Worm (Caenorhabditis elegans) whole organism, dauer: ENCODE results near the gene F45B8.5.

ENCODE experiments used
- unc-62 ChIP-seq: sonication (generic microtip); optimal IDR thresholded peaks from 2 replicates; lab custom pipeline; 2017; ENCODE audit warnings: missing biosample characterization, missing genetic modification reagents, missing genetic modification characterization

The F45B8.5 gene

DNA sequence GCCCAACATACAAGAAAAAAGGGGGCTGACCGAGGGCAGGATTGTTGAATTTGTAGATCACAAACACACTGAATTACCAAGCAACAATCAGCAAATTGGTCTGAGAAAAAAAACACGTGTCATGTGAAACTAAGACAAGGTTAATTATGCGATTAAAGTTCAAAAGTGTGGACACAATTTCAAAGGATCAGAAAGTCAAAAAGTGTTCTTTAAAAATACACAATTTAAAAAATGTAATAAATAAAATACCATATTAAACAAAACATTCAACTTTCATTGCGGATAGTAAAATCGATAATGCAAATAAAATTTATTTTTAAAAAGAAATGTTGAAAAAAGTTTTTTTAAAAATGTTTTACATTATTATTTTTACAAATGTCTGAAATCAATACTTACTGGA is 33.2 kb downstream of the F45B8.5 start, which contains the start of gene cutl-3:
TSS of gene cutl-3 (minus strand) at position 101 of the 400 bp plus-strand sequence.
- TF ChIP-seq unc-62 (GFP tag; lab: Kevin White, UChicago): no peak

DNA sequence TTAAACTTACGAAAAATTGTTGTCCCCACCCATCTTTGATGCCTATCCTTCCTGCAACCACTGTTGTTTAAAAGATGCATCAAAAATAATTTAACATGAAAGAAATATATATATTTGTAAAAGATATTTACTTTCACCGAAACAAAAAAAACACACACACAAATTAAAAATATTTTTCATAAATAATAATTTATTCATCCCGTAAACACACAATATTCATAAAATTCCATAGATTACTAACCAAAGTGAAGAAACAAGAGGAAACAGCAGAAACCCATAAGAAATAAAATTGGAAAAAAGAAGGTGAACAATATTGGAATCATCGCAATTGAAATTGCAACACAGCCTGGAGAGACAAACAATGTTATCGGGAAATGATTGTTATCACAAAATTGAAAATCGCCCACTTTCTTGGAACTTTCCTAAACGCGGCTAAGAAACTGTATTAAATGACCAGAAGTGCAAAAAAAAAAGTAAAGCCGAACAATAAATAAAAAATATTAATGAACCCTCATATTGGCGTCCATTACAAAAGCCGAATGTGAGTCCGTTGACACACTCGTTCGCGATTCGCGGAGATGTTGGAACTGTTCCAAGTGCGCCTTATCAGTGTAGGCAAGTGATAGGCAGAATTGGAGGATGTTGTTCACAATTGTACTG is 38.2 kb downstream of the F45B8.5 start, which contains the start of gene slc-25A18.1:
TSS of gene slc-25A18.1 (minus strand) at position 51 of the 660 bp plus-strand sequence.
- TF ChIP-seq unc-62 (GFP tag; lab: Kevin White, UChicago): no peak

DNA sequence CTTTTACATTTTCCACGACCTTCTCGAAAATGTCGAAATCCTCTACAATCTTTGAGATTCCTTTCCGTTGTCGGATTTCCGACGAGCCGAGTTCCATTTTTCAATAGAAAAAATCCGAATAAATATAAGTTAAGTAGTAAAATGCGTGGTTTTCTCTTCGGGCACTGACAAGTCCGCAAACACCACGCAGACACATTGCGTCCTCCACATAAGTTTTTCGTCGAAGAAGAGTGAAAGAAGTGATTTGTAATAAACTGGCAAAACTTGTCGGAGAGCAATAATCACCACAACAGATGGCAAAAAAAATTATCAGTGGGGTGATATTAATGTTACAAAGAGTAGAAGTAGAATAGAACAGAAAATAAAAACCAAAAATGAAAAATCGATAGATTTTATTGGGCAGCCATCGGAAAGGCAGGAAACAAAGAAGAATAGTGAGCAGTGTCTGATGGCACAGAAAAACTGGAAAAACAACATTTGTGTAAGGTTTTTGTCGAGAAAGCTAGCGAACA is 41.0 kb downstream of the F45B8.5 start, which contains the start of gene ergi-2:
TSS of gene ergi-2 (minus strand) at position 462 of the 512 bp plus-strand sequence.
- no peak for TF ChIP-seq unc-62 (GFP tag; lab: Kevin White, UChicago)

DNA sequence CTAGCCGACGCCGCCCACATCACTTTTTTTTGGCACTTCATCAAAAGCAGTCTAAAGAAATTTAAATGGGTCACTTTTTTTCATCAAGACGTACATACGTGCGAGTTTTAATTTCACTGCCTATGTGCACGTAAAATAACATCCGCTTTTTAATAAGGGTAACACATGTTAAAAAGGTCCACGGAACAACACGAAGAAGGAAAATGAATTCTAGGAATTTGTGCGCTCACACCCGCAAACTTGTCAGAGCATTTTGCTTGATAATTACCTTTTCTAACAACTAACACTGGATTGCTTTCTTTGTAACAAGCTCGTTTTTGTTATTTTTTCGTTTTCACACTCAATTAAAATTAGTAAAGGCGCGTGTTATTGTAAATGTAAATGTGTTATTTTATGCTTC is 42.8 kb downstream of the F45B8.5 start:
- no peak for TF ChIP-seq unc-62 (GFP tag; lab: Kevin White, UChicago)

DNA sequence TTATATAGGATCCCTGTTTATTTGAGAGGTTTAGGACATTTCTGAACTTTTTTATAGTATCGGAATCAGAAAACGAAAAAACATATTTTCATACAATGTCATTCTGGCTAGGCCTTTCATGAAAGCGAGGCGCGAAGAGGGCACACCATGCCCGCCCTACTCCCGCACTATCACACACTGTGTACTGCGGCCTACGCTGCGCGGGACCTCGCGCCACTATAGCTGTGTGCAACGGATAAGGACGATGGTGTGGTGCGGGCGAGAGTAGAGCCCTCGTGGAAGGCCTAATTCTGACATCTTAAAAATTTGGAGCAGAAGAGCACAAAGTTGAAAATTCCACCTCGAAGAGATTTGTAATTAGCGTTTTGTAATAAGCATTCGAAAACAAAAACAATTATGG is 45.1 kb downstream of the F45B8.5 start:
- no peak for TF ChIP-seq unc-62 (GFP tag; lab: Kevin White, UChicago)

DNA sequence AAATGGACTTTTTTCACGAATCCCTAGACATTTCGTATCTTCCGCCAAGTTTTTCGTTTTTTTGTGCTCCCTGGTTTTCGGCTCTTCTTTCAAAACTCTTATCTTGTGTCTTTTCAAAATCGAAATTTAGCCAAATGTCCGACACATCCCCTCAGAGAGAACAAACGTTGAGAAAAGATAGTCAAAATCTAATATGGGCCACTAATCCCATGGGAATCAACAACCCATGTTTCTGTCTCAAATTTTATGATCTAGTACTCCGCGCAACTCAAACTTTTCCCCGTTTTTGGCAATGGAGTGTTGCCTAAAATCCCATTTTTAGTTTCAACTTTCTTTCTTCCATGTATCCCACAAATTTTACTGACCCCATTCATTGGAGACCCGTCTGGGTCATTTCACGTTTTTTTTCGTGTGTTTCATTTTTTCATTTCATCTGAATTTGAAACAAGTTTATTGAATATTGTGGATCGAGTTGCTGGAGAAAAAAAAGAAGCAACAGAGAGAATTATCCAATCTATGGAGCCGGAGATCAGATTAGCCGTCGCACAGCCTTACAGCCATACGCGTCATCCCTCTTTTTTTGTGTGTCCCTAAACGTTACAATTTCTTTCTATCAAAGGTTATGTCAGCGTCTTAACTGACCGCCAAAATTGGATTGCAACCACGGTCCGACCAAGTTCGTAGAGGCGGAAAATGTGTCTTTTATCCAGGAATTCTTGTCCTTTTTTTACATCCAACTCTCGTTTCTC is 45.8 kb downstream of the F45B8.5 start:
- no peak for TF ChIP-seq unc-62 (GFP tag; lab: Kevin White, UChicago)

DNA sequence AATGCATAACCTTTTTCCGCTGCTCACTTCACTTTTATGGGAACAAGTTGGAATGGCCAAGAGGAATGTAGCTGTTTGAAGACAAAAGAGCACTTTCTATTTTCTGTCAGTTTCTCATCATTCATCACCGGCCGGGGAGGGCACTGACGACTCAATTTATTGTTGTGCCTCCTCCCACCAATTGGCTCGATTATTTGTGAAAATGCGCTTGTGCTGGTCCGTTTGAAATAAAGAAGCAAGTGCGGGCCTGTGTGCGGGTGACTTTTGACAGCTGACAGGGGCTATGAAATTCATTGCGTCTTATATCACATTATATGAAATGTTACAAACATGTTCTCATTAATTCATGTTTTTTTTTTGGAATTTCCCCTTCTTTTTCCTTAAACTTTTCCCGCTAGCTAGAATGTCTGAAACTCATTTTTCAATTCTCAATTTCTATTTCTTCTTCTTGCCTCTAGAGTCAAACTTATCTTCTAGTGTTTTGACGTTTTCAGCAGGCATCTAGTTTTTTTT is 48.1 kb downstream of the F45B8.5 start:
- no peak for TF ChIP-seq unc-62 (GFP tag; lab: Kevin White, UChicago)

DNA sequence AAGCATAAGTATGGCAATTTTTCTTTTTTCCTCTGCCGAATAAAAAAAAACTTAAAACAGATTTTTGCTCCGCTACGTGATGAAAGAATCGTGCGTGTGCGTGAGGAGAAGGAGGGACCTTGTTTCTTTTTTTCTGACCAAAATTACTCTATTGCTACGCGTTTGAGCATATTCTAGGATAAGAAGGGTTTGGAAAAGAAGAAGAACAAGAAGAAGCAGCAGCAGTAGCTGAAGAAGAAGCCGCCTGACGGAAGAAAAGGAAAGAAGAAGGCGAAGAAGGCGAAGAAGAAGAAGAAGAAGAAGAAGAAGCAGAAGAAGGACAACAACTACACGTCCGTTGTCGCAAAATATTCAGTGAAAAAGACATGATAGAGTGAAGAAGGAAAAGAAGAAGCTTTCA is 50.2 kb downstream of the F45B8.5 start:
- no peak for TF ChIP-seq unc-62 (GFP tag; lab: Kevin White, UChicago)
